Fruit fly (Drosophila melanogaster) whole organism, wandering third instar larva: Measurements from ENCODE around the gene ro.
A peak's percentile ranks its signal among the peaks of the same experiment; 100 is the strongest.

ENCODE experiments used
- HLH106 ChIP-seq: fragments of 200-800 bp; optimal IDR thresholded peaks from 3 replicates; lab custom pipeline; 2019; ENCODE audit warnings: missing biosample characterization, mild to moderate bottlenecking, missing genetic modification characterization, moderate library complexity
- Hnf4 ChIP-seq: fragments of 200-800 bp; sonication (Bioruptor generic); optimal IDR thresholded peaks from 2 replicates; lab custom pipeline; 2016; ENCODE audit warnings: missing biosample characterization, mild to moderate bottlenecking, missing genetic modification characterization
- Hr83 ChIP-seq: fragments of 200-300 bp; sonication (Bioruptor generic); optimal IDR thresholded peaks from 2 replicates; lab custom pipeline; 2016; ENCODE audit warnings: missing biosample characterization, mild to moderate bottlenecking, missing genetic modification characterization, moderate library complexity; ENCODE audit not compliant: poor library complexity, severe bottlenecking
- Jra ChIP-seq: sonication (Bioruptor generic); optimal IDR thresholded peaks from 2 replicates; lab custom pipeline; 2016; ENCODE audit warnings: missing biosample characterization, missing genetic modification characterization
- Sp1 ChIP-seq: fragments of 200-800 bp; sonication (Bioruptor generic); optimal IDR thresholded peaks from 3 replicates; lab custom pipeline; 2019; ENCODE audit warnings: missing biosample characterization, mild to moderate bottlenecking, missing genetic modification characterization, moderate library complexity
- Vsx2 ChIP-seq: fragments of 200-300, 225-300 bp; sonication (Bioruptor generic); optimal IDR thresholded peaks from 2 replicates; lab custom pipeline; 2018; ENCODE audit warnings: missing biosample characterization, missing genetic modification characterization; ENCODE audit not compliant: partially characterized antibody
- br ChIP-seq: fragments of 200-800 bp; sonication (Bioruptor generic); optimal IDR thresholded peaks from 2 replicates; lab custom pipeline; 2016; ENCODE audit warnings: missing biosample characterization, missing genetic modification characterization
- brk ChIP-seq: fragments of 200-800 bp; sonication (Bioruptor generic); optimal IDR thresholded peaks from 2 replicates; lab custom pipeline; 2016; ENCODE audit warnings: missing biosample characterization, mild to moderate bottlenecking, missing genetic modification characterization
- ey ChIP-seq: fragments of 200-800 bp; sonication (Bioruptor generic); optimal IDR thresholded peaks from 2 replicates; lab custom pipeline; 2016; ENCODE audit warnings: missing biosample characterization, missing genetic modification characterization
- foxo ChIP-seq, 2 experiments: fragments of 200-800 bp; sonication (Bioruptor generic); optimal IDR thresholded peaks; 2 replicates in 1 of 2; 3 replicates in 1 of 2; lab custom pipeline; 2016 to 2017; ENCODE audit warnings: missing biosample characterization in 2 of 2, missing genetic modification characterization in 2 of 2
- fru ChIP-seq: fragments of 200-800 bp; sonication (Bioruptor generic); optimal IDR thresholded peaks from 3 replicates; lab custom pipeline; 2016; ENCODE audit warnings: missing biosample characterization, mild to moderate bottlenecking, missing genetic modification characterization
- h ChIP-seq: fragments of 200-800 bp; sonication (Bioruptor generic); optimal IDR thresholded peaks from 3 replicates; lab custom pipeline; 2016; ENCODE audit warnings: missing biosample characterization, mild to moderate bottlenecking, missing genetic modification characterization
- rgr ChIP-seq: fragments of 200-800 bp; sonication (Bioruptor generic); optimal IDR thresholded peaks from 3 replicates; lab custom pipeline; 2016; ENCODE audit warnings: missing biosample characterization, mild to moderate bottlenecking, missing genetic modification characterization
- sage ChIP-seq: fragments of 200-800 bp; sonication (Bioruptor generic); optimal IDR thresholded peaks from 2 replicates; lab custom pipeline; 2016; ENCODE audit warnings: missing biosample characterization, mild to moderate bottlenecking, missing genetic modification characterization
- sv ChIP-seq: fragments of 200-800 bp; sonication (Bioruptor generic); optimal IDR thresholded peaks from 3 replicates; lab custom pipeline; 2016; ENCODE audit warnings: missing biosample characterization, missing genetic modification characterization
- tai ChIP-seq: sonication (Bioruptor generic); optimal IDR thresholded peaks from 2 replicates; lab custom pipeline; 2016; ENCODE audit warnings: missing biosample characterization, missing genetic modification characterization

Gene ro

dm6 chr3R:26853699-26854098 lies 27.3 kb downstream of the ro start:
- peak; percentile 13 for TF ChIP-seq ey (GFP tag; lab: Kevin White, UChicago)
- TF ChIP-seq Hr83 (GFP tag; lab: Kevin White, UChicago) = no peak
- TF ChIP-seq h (GFP tag; lab: Kevin White, UChicago) = peak; percentile 26
- peak in 1 of 2 experiments; percentile 52 for TF ChIP-seq foxo (GFP tag; optimal IDR thresholded peaks at IDR 0.05; lab: Kevin White, UChicago)
- no peak for TF ChIP-seq tai
- no peak for TF ChIP-seq sv (GFP tag; lab: Kevin White, UChicago)
- no peak for TF ChIP-seq sage
- TF ChIP-seq fru (GFP tag; lab: Kevin White, UChicago) = peak; percentile 26
- TF ChIP-seq HLH106 = peak; percentile 3
- TF ChIP-seq rgr (GFP tag; lab: Kevin White, UChicago) = peak; percentile 30
- TF ChIP-seq, all 38 proteins: peak for 6

- TF ChIP-seq fru (GFP tag; lab: Kevin White, UChicago) = peak; percentile 30
- TF ChIP-seq Sp1 (GFP tag; lab: Kevin White, UChicago) = no peak
- peak; percentile 17 for TF ChIP-seq HLH106
- no peak for TF ChIP-seq br (GFP tag; lab: Kevin White, UChicago)
- no peak for TF ChIP-seq brk (GFP tag; lab: Kevin White, UChicago)
- TF ChIP-seq Jra (GFP tag; lab: Kevin White, UChicago) = no peak
- peak in 1 of 2 experiments; percentile 0 for TF ChIP-seq foxo (GFP tag; optimal IDR thresholded peaks at IDR 0.05; lab: Kevin White, UChicago)
- no peak for TF ChIP-seq Hnf4
Measured at dm6 chr3R:26846446-26846845, 34.5 kb downstream of the ro start.

- TF ChIP-seq Sp1 (GFP tag; lab: Kevin White, UChicago) = no peak
- TF ChIP-seq foxo (GFP tag; optimal IDR thresholded peaks at IDR 0.05; lab: Kevin White, UChicago) = peak in 1 of 2 experiments; percentile 5
- no peak for TF ChIP-seq Vsx2 (GFP tag; lab: Kevin White, UChicago)
- TF ChIP-seq, all 38 proteins: peak for 1
Measured at dm6 chr3R:26831861-26832260, 49.1 kb downstream of the ro start.
